Fruit fly (Drosophila melanogaster) whole organism, adult: ENCODE results near the gene CG5885.

Experiments
- CG11617 ChIP-seq: fragments of 200-800 bp; sonication (Bioruptor generic); optimal IDR thresholded peaks from 2 replicates; lab custom pipeline; 2017; ENCODE audit warnings: mild to moderate bottlenecking, missing biosample characterization, missing genetic modification reagents, missing genetic modification characterization
- CG14711 ChIP-seq: fragments of 200-800 bp; sonication (Bioruptor generic); optimal IDR thresholded peaks from 2 replicates; lab custom pipeline; 2018; ENCODE audit warnings: missing biosample characterization, mild to moderate bottlenecking, missing genetic modification characterization, moderate library complexity
- CG5204 ChIP-seq: fragments of 200-800 bp; sonication (Bioruptor generic); optimal IDR thresholded peaks from 2 replicates; lab custom pipeline; 2016; ENCODE audit warnings: missing biosample characterization, missing genetic modification characterization
- CG7045 ChIP-seq: fragments of 200-800 bp; sonication (Bioruptor generic); optimal IDR thresholded peaks from 2 replicates; lab custom pipeline; 2017; ENCODE audit warnings: missing biosample characterization, mild to moderate bottlenecking, missing genetic modification characterization
- CG7101 ChIP-seq: fragments of 200-800 bp; sonication (Bioruptor generic); optimal IDR thresholded peaks from 2 replicates; lab custom pipeline; 2018; ENCODE audit warnings: missing biosample characterization, mild to moderate bottlenecking, missing genetic modification characterization, moderate library complexity
- Crg-1 ChIP-seq: fragments of 200-800 bp; sonication (Bioruptor generic); optimal IDR thresholded peaks from 2 replicates; lab custom pipeline; 2016; ENCODE audit warnings: missing biosample characterization, missing genetic modification characterization
- Mnt ChIP-seq: fragments of 200-800 bp; sonication (Bioruptor generic); optimal IDR thresholded peaks from 2 replicates; lab custom pipeline; 2016; ENCODE audit warnings: missing biosample characterization, mild to moderate bottlenecking, missing genetic modification characterization
- bab1 ChIP-seq: fragments of 200-800 bp; sonication (Bioruptor generic); optimal IDR thresholded peaks from 3 replicates; lab custom pipeline; 2019; ENCODE audit warnings: missing biosample characterization, mild to moderate bottlenecking, missing genetic modification characterization, moderate library complexity
- cic ChIP-seq: fragments of 200-800 bp; sonication (Bioruptor generic); optimal IDR thresholded peaks from 2 replicates; lab custom pipeline; 2017; ENCODE audit warnings: missing biosample characterization, mild to moderate bottlenecking, missing genetic modification characterization, moderate library complexity
- cnc ChIP-seq, 2 experiments: fragments of >200 bp; optimal IDR thresholded peaks; 2 replicates each; lab custom pipeline; 2017
- kay ChIP-seq: fragments of 200-800 bp; sonication (Bioruptor generic); peaks from one replicate; lab custom pipeline; 2016; ENCODE audit warnings: missing biosample characterization, missing genetic modification characterization, borderline replicate concordance
- ovo ChIP-seq: fragments of 200-800 bp; sonication (Bioruptor generic); optimal IDR thresholded peaks from 2 replicates; lab custom pipeline; 2016; ENCODE audit warnings: missing biosample characterization, missing genetic modification characterization
- pad ChIP-seq: fragments of 200-800 bp; sonication (Bioruptor generic); optimal IDR thresholded peaks from 3 replicates; lab custom pipeline; 2017; ENCODE audit warnings: missing biosample characterization, missing genetic modification characterization, mild to moderate bottlenecking, moderate library complexity, missing genetic modification reagents
- tj ChIP-seq: fragments of 200-800 bp; sonication (Bioruptor generic); optimal IDR thresholded peaks from 3 replicates; lab custom pipeline; 2017; ENCODE audit warnings: missing biosample characterization, mild to moderate bottlenecking, missing genetic modification characterization, moderate library complexity

DNA sequence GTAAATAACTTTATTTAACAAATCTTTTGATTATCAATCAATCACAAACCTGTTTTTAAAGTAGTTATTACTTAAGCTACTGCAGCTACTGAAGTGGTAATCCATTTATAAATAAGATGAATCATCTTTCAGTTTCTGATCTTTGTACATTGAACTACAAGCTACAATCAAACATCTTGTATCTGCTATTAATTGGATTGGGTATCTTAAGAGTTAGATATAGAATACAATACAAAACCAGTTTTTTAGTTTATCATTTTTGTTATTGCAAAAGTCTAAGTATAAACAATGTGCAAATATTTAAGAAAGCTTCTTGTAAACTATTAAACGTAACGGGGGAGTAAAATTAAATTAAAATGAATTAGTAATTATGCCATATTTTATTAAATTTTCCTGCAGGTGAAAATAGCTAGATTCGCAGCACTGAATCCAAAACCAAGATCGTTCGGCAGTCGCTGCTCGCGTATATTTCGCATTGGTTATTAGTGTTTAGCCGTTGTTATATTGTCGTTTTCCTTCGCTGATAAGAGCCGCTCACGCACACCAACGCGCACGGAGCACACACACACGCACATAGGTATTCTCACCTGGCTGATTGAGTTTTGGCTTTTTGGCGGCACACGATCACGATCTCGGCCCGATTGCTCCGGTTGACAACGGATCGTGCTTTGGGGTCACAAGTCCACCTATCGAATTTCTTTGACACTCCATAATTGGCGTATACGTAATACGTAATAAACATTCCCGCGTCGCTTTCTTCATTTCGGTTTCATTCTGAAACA, 29.8 kb upstream of the CG5885 start:
- TF ChIP-seq CG11617 (no peak), Mnt (GFP tag; lab: Kevin White, UChicago) (no peak), cnc (optimal IDR thresholded peaks at IDR 0.05; lab: Kevin White, UChicago) (no peak), bab1 (GFP tag; lab: Kevin White, UChicago) (no peak), Crg-1 (GFP tag; lab: Kevin White, UChicago) (no peak), tj (GFP tag; lab: Kevin White, UChicago) (no peak), ovo (GFP tag; lab: Kevin White, UChicago) (no peak), CG7045 (no peak), pad (GFP tag; lab: Kevin White, UChicago) (no peak), CG14711 (tag; lab: Kevin White, UChicago) (no peak), CG7101 (tag; lab: Kevin White, UChicago) (no peak), kay (GFP tag; lab: Kevin White, UChicago) (no peak), CG5204 (GFP tag; lab: Kevin White, UChicago) (no peak), cic (peak; percentile 47)
